Worm (Caenorhabditis elegans) whole organism, L3 larva: ENCODE measurements around the gene nlp-19.
A peak's percentile ranks its signal among the peaks of the same experiment; 100 is the strongest.

Experiments used
- nhr-12 ChIP-seq: fragments of 150-350 bp; optimal IDR thresholded peaks from 2 replicates; lab custom pipeline; 2014; ENCODE audit warnings: missing biosample characterization, missing genetic modification characterization
- nhr-23 ChIP-seq: fragments of 150-350 bp; optimal IDR thresholded peaks from 2 replicates; lab custom pipeline; 2014; ENCODE audit warnings: missing biosample characterization, missing genetic modification reagents, missing genetic modification characterization
- nhr-237 ChIP-seq: fragments of 150-350 bp; optimal IDR thresholded peaks from 2 replicates; lab custom pipeline; 2014; ENCODE audit warnings: missing biosample characterization, missing genetic modification characterization
- nhr-25 ChIP-seq: sonication (generic microtip); optimal IDR thresholded peaks from 2 replicates; lab custom pipeline; 2017; ENCODE audit warnings: missing biosample characterization, missing genetic modification characterization
- pha-4 ChIP-seq: fragments of 150-350 bp; optimal IDR thresholded peaks from 2 replicates; lab custom pipeline; 2014; ENCODE audit warnings: missing biosample characterization, missing genetic modification reagents, missing genetic modification characterization
- pqm-1 ChIP-seq: fragments of 150-350 bp; optimal IDR thresholded peaks from 2 replicates; lab custom pipeline; 2017; ENCODE audit warnings: missing biosample characterization, missing genetic modification characterization, inconsistent platforms
- sea-2 ChIP-seq: fragments of 150-350 bp; sonication (generic microtip); optimal IDR thresholded peaks from 4 replicates; lab custom pipeline; 2014; ENCODE audit warnings: missing biosample characterization, missing genetic modification reagents, missing genetic modification characterization
- skn-1 ChIP-seq: fragments of 150-350 bp; optimal IDR thresholded peaks from 2 replicates; lab custom pipeline; 2014; ENCODE audit warnings: missing biosample characterization, missing genetic modification characterization

DNA sequence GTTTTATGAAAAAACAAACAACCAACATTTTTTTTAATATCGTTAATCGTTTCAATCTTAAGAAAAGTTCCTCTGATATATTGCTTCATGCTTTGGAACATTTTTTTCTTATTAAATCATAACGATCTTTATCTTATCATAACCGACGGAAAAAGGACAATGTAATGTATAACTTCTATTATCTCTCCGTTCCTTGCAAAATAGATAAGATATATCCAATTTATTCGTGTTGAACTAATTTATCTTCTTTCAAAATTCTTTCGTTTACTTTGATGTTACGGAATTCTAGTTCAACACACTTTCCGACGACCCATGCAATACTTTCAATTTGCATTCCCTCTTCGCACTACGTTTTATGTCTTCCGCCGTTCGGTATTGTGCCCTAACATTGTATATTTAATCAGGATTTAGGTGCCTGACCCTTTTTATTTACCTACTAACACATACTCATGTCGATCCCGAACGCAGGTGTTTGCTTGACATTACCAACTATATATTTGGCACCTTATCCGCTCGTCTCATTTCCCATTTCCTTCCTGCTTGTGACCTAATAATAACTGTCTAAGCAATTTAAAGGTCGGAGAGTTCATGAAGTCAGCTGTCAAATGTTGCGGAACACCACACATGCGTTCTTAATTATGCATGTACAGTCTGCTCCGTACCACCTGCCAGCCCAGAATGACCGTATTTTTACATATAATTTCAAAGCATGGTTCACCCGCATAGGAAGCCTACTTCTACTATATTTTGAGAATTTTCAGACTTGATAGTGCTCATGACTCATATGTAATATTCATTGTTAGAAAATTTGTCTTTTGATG lies 33.0 kb downstream of the nlp-19 start:
- no peak for TF ChIP-seq nhr-23 (tag; lab: Kevin White, UChicago)
- TF ChIP-seq pqm-1 (tag; lab: Kevin White, UChicago), result no peak
- peak; percentile 5 for TF ChIP-seq pha-4 (tag; lab: Kevin White, UChicago)
- no peak for TF ChIP-seq skn-1 (tag; lab: Kevin White, UChicago)
- TF ChIP-seq nhr-237 (tag; lab: Kevin White, UChicago), result no peak
- TF ChIP-seq nhr-12 (tag; lab: Kevin White, UChicago), result no peak
- TF ChIP-seq nhr-25 (tag; lab: Kevin White, UChicago), result no peak
- no peak for TF ChIP-seq sea-2 (GFP tag; lab: Kevin White, UChicago)
